Worm (Caenorhabditis elegans) whole organism, L1 larva: ENCODE results near the gene srh-135.

Experiments used
- C16A3.4 ChIP-seq: fragments of 150-350 bp; optimal IDR thresholded peaks from 2 replicates; lab custom pipeline; 2014; ENCODE audit warnings: missing biosample characterization, missing genetic modification characterization
- F16B12.6 ChIP-seq: fragments of 150-350 bp; optimal IDR thresholded peaks from 2 replicates; lab custom pipeline; 2014; ENCODE audit warnings: missing biosample characterization, missing genetic modification characterization
- aly-2 ChIP-seq: fragments of 150-350 bp; optimal IDR thresholded peaks from 2 replicates; lab custom pipeline; 2014; ENCODE audit warnings: missing biosample characterization, missing genetic modification characterization
- ama-1 ChIP-seq: fragments of 150-350 bp; optimal IDR thresholded peaks from 2 replicates; lab custom pipeline; 2014
- ceh-8 ChIP-seq: fragments of 200-800 bp; sonication (Bioruptor generic); optimal IDR thresholded peaks from 2 replicates; lab custom pipeline; 2018; ENCODE audit warnings: mild to moderate bottlenecking, missing genetic modification characterization, moderate library complexity, missing compliant biosample characterization
- ceh-82 ChIP-seq, 3 experiments: fragments of 150-350 bp in 1 of 3; sonication (generic microtip) in 2 of 3; optimal IDR thresholded peaks; 2 replicates each; lab custom pipeline; 2014 to 2017; ENCODE audit warnings: missing biosample characterization in 3 of 3, missing genetic modification characterization in 3 of 3
- ceh-88 ChIP-seq: fragments of 200-800 bp; sonication (Bioruptor generic); IDR thresholded peaks from 2 replicates; pipeline ENCODE4 v1.3.6; 2022; ENCODE audit warnings: missing genetic modification characterization, missing compliant biosample characterization
- ces-1 ChIP-seq: fragments of 150-350 bp; optimal IDR thresholded peaks from 2 replicates; lab custom pipeline; 2014; ENCODE audit warnings: missing biosample characterization, missing genetic modification reagents, missing genetic modification characterization
- dsc-1 ChIP-seq: sonication (generic microtip); optimal IDR thresholded peaks from 2 replicates; lab custom pipeline; 2016; ENCODE audit warnings: mild to moderate bottlenecking, missing genetic modification characterization, missing compliant biosample characterization
- efl-1 ChIP-seq, 4 experiments: fragments of 150-350 bp; optimal IDR thresholded peaks in 3 of 4; peaks in 1 of 4; 1 replicate in 1 of 4; 2 replicates in 3 of 4; lab custom pipeline; 2014; ENCODE audit warnings: missing biosample characterization in 2 of 4, missing genetic modification characterization in 2 of 4, missing genetic modification reagents in 2 of 4
- efl-3 ChIP-seq: fragments of 200-800 bp; sonication (Bioruptor generic); optimal IDR thresholded peaks from 2 replicates; lab custom pipeline; 2018; ENCODE audit warnings: mild to moderate bottlenecking, missing genetic modification characterization, missing compliant biosample characterization
- egl-27 ChIP-seq, 2 experiments: fragments of 150-350 bp in 1 of 2; sonication (generic microtip); optimal IDR thresholded peaks; 3 replicates each; lab custom pipeline; 2017 to 2018; ENCODE audit warnings: missing biosample characterization in 2 of 2, missing genetic modification characterization in 2 of 2, missing genetic modification reagents in 2 of 2
- elt-2 ChIP-seq: sonication (generic microtip); optimal IDR thresholded peaks from 2 replicates; lab custom pipeline; 2016; ENCODE audit warnings: missing genetic modification characterization, mild to moderate bottlenecking, inconsistent platforms, missing compliant biosample characterization, missing genetic modification reagents
- elt-3 ChIP-seq, 6 experiments: fragments of 150-350 bp in 1 of 6; sonication (generic microtip); optimal IDR thresholded peaks; 2 replicates each; lab custom pipeline; 2017 to 2018; ENCODE audit warnings: missing biosample characterization in 6 of 6, missing genetic modification characterization in 6 of 6, inconsistent platforms in 1 of 6
- ets-5 ChIP-seq: fragments of 200-800 bp; sonication (Bioruptor generic); IDR thresholded peaks from 2 replicates; pipeline ENCODE4 v1.3.6; 2022; ENCODE audit warnings: missing genetic modification characterization, missing compliant biosample characterization
- fkh-10 ChIP-seq: sonication (generic microtip); optimal IDR thresholded peaks from 2 replicates; lab custom pipeline; 2017; ENCODE audit warnings: missing biosample characterization, missing genetic modification reagents, missing genetic modification characterization
- fkh-8 ChIP-seq: sonication (generic microtip); optimal IDR thresholded peaks from 2 replicates; lab custom pipeline; 2016; ENCODE audit warnings: mild to moderate bottlenecking, missing genetic modification characterization, missing compliant biosample characterization
- fos-1 ChIP-seq: fragments of 150-350 bp; optimal IDR thresholded peaks from 2 replicates; lab custom pipeline; 2014; ENCODE audit warnings: missing biosample characterization, missing genetic modification characterization
- grh-1 ChIP-seq: fragments of 200-800 bp; sonication (Bioruptor generic); IDR thresholded peaks from 2 replicates; pipeline ENCODE4 v1.3.6; 2022; ENCODE audit warnings: missing genetic modification reagents, missing genetic modification characterization, missing compliant biosample characterization
- hlh-4 ChIP-seq: sonication (generic microtip); optimal IDR thresholded peaks from 2 replicates; lab custom pipeline; 2016; ENCODE audit warnings: mild to moderate bottlenecking, missing genetic modification characterization, missing compliant biosample characterization
- jun-1 ChIP-seq: fragments of 150-350 bp; optimal IDR thresholded peaks from 2 replicates; lab custom pipeline; 2014; ENCODE audit warnings: missing biosample characterization, missing genetic modification reagents, missing genetic modification characterization
- lin-13 ChIP-seq: fragments of 150-350 bp; optimal IDR thresholded peaks from 2 replicates; lab custom pipeline; 2014; ENCODE audit warnings: missing biosample characterization, missing genetic modification reagents, missing genetic modification characterization
- lin-14 ChIP-seq: fragments of 200-800 bp; sonication (Bioruptor generic); optimal IDR thresholded peaks from 2 replicates; lab custom pipeline; 2018; ENCODE audit warnings: mild to moderate bottlenecking, missing genetic modification characterization, moderate library complexity, missing compliant biosample characterization
- lin-15B ChIP-seq: fragments of 150-350 bp; sonication (generic microtip); optimal IDR thresholded peaks from 3 replicates; lab custom pipeline; 2014; ENCODE audit warnings: missing biosample characterization, missing genetic modification characterization
- lin-35 ChIP-seq, 2 experiments: fragments of 150-350 bp; optimal IDR thresholded peaks; 2 replicates each; lab custom pipeline; 2014; ENCODE audit warnings: missing biosample characterization in 2 of 2, missing genetic modification characterization in 2 of 2, missing genetic modification reagents in 2 of 2
- lin-39 ChIP-seq: fragments of 150-350 bp; optimal IDR thresholded peaks from 2 replicates; lab custom pipeline; 2014; ENCODE audit warnings: missing biosample characterization, missing genetic modification reagents, missing genetic modification characterization
- lsy-2 ChIP-seq, 2 experiments: fragments of 150-350 bp; optimal IDR thresholded peaks; 2 replicates each; lab custom pipeline; 2014; ENCODE audit warnings: missing biosample characterization in 2 of 2, missing genetic modification characterization in 2 of 2
- mab-9 ChIP-seq: fragments of 200-800 bp; sonication (Bioruptor generic); IDR thresholded peaks from 2 replicates; pipeline ENCODE4 v1.3.6; 2022; ENCODE audit warnings: missing genetic modification reagents, missing genetic modification characterization, missing compliant biosample characterization
- mdl-1 ChIP-seq, 2 experiments: fragments of 150-350 bp; optimal IDR thresholded peaks; 2 replicates each; lab custom pipeline; 2014 to 2017; ENCODE audit warnings: missing biosample characterization in 2 of 2, missing genetic modification characterization in 2 of 2, inconsistent platforms in 1 of 2
- mef-2 ChIP-seq: fragments of 150-350 bp; optimal IDR thresholded peaks from 2 replicates; lab custom pipeline; 2014; ENCODE audit warnings: missing biosample characterization, missing genetic modification characterization
- mep-1 ChIP-seq: fragments of 150-350 bp; optimal IDR thresholded peaks from 2 replicates; lab custom pipeline; 2014; ENCODE audit warnings: missing biosample characterization, missing genetic modification characterization
- nhr-19 ChIP-seq: fragments of 200-800 bp; sonication (Bioruptor generic); conservative IDR thresholded peaks from 2 replicates; pipeline ENCODE4 v1.3.6; 2022; ENCODE audit warnings: missing genetic modification characterization, missing compliant biosample characterization
- nhr-20 ChIP-seq: sonication (generic microtip); optimal IDR thresholded peaks from 2 replicates; lab custom pipeline; 2016; ENCODE audit warnings: mild to moderate bottlenecking, missing genetic modification characterization, missing compliant biosample characterization
- nhr-237 ChIP-seq: fragments of 150-350 bp; optimal IDR thresholded peaks from 2 replicates; lab custom pipeline; 2014; ENCODE audit warnings: missing biosample characterization, missing genetic modification characterization
- nhr-28 ChIP-seq: fragments of 150-350 bp; optimal IDR thresholded peaks from 2 replicates; lab custom pipeline; 2014; ENCODE audit warnings: missing biosample characterization, missing genetic modification characterization
- nhr-47 ChIP-seq: sonication (generic microtip); optimal IDR thresholded peaks from 2 replicates; lab custom pipeline; 2016; ENCODE audit warnings: mild to moderate bottlenecking, missing genetic modification characterization, moderate library complexity, missing compliant biosample characterization
- nhr-76 ChIP-seq: sonication (generic microtip); optimal IDR thresholded peaks from 2 replicates; lab custom pipeline; 2017; ENCODE audit warnings: missing biosample characterization, missing genetic modification characterization
- nhr-77 ChIP-seq: fragments of 150-350 bp; optimal IDR thresholded peaks from 2 replicates; lab custom pipeline; 2014; ENCODE audit warnings: missing biosample characterization, missing genetic modification characterization
- pag-3 ChIP-seq: sonication (generic microtip); optimal IDR thresholded peaks from 2 replicates; lab custom pipeline; 2017; ENCODE audit warnings: missing genetic modification characterization, mild to moderate bottlenecking, missing compliant biosample characterization, antibody characterized with exemption, borderline replicate concordance; ENCODE audit not compliant: insufficient read depth
- pax-3 ChIP-seq: fragments of 200-800 bp; sonication (Bioruptor generic); optimal IDR thresholded peaks from 2 replicates; lab custom pipeline; 2018; ENCODE audit warnings: mild to moderate bottlenecking, missing genetic modification characterization, moderate library complexity, missing compliant biosample characterization
- skn-1 ChIP-seq: fragments of 150-350 bp; optimal IDR thresholded peaks from 2 replicates; lab custom pipeline; 2014; ENCODE audit warnings: missing biosample characterization, missing genetic modification characterization
- snpc-4 ChIP-seq: fragments of 150-350 bp; optimal IDR thresholded peaks from 2 replicates; lab custom pipeline; 2014; ENCODE audit warnings: missing biosample characterization, missing genetic modification characterization
- snu-23 ChIP-seq: sonication (generic microtip); optimal IDR thresholded peaks from 2 replicates; lab custom pipeline; 2016; ENCODE audit warnings: missing genetic modification characterization, missing compliant biosample characterization
- swsn-7 ChIP-seq: sonication (generic microtip); optimal IDR thresholded peaks from 2 replicates; lab custom pipeline; 2016; ENCODE audit warnings: missing genetic modification characterization, missing compliant biosample characterization
- tbx-2 ChIP-seq: sonication (generic microtip); optimal IDR thresholded peaks from 2 replicates; lab custom pipeline; 2016; ENCODE audit warnings: missing genetic modification characterization, missing compliant biosample characterization
- tlp-1 ChIP-seq: fragments of 150-350 bp; optimal IDR thresholded peaks from 2 replicates; lab custom pipeline; 2014; ENCODE audit warnings: missing biosample characterization, missing genetic modification characterization
- unc-130 ChIP-seq: fragments of 150-350 bp; optimal IDR thresholded peaks from 2 replicates; lab custom pipeline; 2017; ENCODE audit warnings: missing biosample characterization, missing genetic modification characterization, inconsistent platforms
- unc-30 ChIP-seq: sonication (generic microtip); optimal IDR thresholded peaks from 2 replicates; lab custom pipeline; 2017; ENCODE audit warnings: missing biosample characterization, missing genetic modification characterization
- unc-62 ChIP-seq: fragments of 150-350 bp; optimal IDR thresholded peaks from 2 replicates; lab custom pipeline; 2014; ENCODE audit warnings: missing biosample characterization, missing genetic modification reagents, missing genetic modification characterization
- unc-86 ChIP-seq: sonication (generic microtip); optimal IDR thresholded peaks from 2 replicates; lab custom pipeline; 2016; ENCODE audit warnings: missing genetic modification characterization, missing compliant biosample characterization
- vab-15 ChIP-seq: sonication (generic microtip); optimal IDR thresholded peaks from 2 replicates; lab custom pipeline; 2017; ENCODE audit warnings: missing genotype, mild to moderate bottlenecking, missing genetic modification characterization, missing compliant biosample characterization
- xbp-1 ChIP-seq: sonication (generic microtip); optimal IDR thresholded peaks from 2 replicates; lab custom pipeline; 2016; ENCODE audit warnings: missing genetic modification characterization, missing compliant biosample characterization
- ztf-4 ChIP-seq: fragments of 150-350 bp; optimal IDR thresholded peaks from 2 replicates; lab custom pipeline; 2014; ENCODE audit warnings: missing biosample characterization, missing genetic modification characterization

srh-135 gene

ce11 chrII:10197091-10197675 is 29.7 kb downstream of the srh-135 start, which contains the start of gene R05H5.3 (continued):
- no peak for TF ChIP-seq unc-30 (tag; lab: Kevin White, UChicago)
- TF ChIP-seq ets-5 (GFP tag; lab: Robert Waterston, UW): no peak
- TF ChIP-seq ztf-4 (tag; lab: Kevin White, UChicago): no peak
- peak in 1 of 3 experiments; percentile 66 for TF ChIP-seq ceh-82 (tag; optimal IDR thresholded peaks at IDR 0.05; lab: Kevin White, UChicago)
- no peak for TF ChIP-seq nhr-47 (tag; lab: Kevin White, UChicago)
- peak in 1 of 6 experiments; percentile 43 for TF ChIP-seq elt-3 (tag; optimal IDR thresholded peaks at IDR 0.05; lab: Kevin White, UChicago)
- no peak for TF ChIP-seq vab-15 (tag; lab: Kevin White, UChicago)
- peak; percentile 75 for TF ChIP-seq lin-15B
- no peak for TF ChIP-seq fkh-8 (tag; lab: Kevin White, UChicago)
- no peak for TF ChIP-seq dsc-1 (tag; lab: Kevin White, UChicago)
- TF ChIP-seq snpc-4 (tag; lab: Kevin White, UChicago): no peak
- peak; percentile 75 for TF ChIP-seq fkh-10 (GFP tag; lab: Kevin White, UChicago)
- no peak for TF ChIP-seq ceh-8 (GFP tag; lab: Kevin White, UChicago)
- no peak for TF ChIP-seq nhr-28 (tag; lab: Kevin White, UChicago)
- no peak for TF ChIP-seq snu-23
- no peak for TF ChIP-seq mdl-1 (tag; optimal IDR thresholded peaks at IDR 0.05; lab: Kevin White, UChicago)
- TF ChIP-seq swsn-7 (tag; lab: Kevin White, UChicago): peak; percentile 20
- peak; percentile 44 to 86 for TF ChIP-seq lsy-2 (tag; optimal IDR thresholded peaks at IDR 0.05; lab: Kevin White, UChicago)
- TF ChIP-seq C16A3.4 (tag; lab: Kevin White, UChicago): peak; percentile 67
- TF ChIP-seq hlh-4 (tag; lab: Kevin White, UChicago): no peak
- no peak for TF ChIP-seq egl-27 (tag; optimal IDR thresholded peaks at IDR 0.05; lab: Kevin White, UChicago)
- peak; percentile 14 for TF ChIP-seq xbp-1 (tag; lab: Kevin White, UChicago)
- TF ChIP-seq mab-9 (GFP tag; lab: Robert Waterston, UW): no peak
- peak; percentile 42 for TF ChIP-seq nhr-20 (tag; lab: Kevin White, UChicago)
- TF ChIP-seq ces-1 (GFP tag; lab: Kevin White, UChicago): peak; percentile 32
- TF ChIP-seq unc-130: no peak
- no peak for TF ChIP-seq unc-62 (GFP tag; lab: Kevin White, UChicago)
- no peak for TF ChIP-seq ceh-88 (GFP tag; lab: Robert Waterston, UW)
- no peak for TF ChIP-seq unc-86 (tag; lab: Kevin White, UChicago)
- no peak for TF ChIP-seq efl-3 (GFP tag; lab: Kevin White, UChicago)
- peak; percentile 68 for TF ChIP-seq lin-14 (GFP tag; lab: Kevin White, UChicago)
- no peak for TF ChIP-seq nhr-76 (tag; lab: Kevin White, UChicago)
- no peak for TF ChIP-seq mep-1 (tag; lab: Kevin White, UChicago)
- no peak for TF ChIP-seq fos-1 (tag; lab: Kevin White, UChicago)
- TF ChIP-seq nhr-77 (tag; lab: Kevin White, UChicago): peak; percentile 46
- no peak for TF ChIP-seq pag-3
- peak; percentile 77 to 92 for TF ChIP-seq lin-35 (GFP tag; optimal IDR thresholded peaks at IDR 0.05; lab: Kevin White, UChicago)
- TF ChIP-seq tbx-2 (tag; lab: Kevin White, UChicago): peak; percentile 26
- no peak for TF ChIP-seq grh-1
- TF ChIP-seq ama-1: no peak
- TF ChIP-seq nhr-19 (GFP tag; lab: Robert Waterston, UW): no peak
- no peak for TF ChIP-seq tlp-1 (tag; lab: Kevin White, UChicago)
- no peak for TF ChIP-seq jun-1 (tag; lab: Kevin White, UChicago)
- no peak for TF ChIP-seq F16B12.6 (tag; lab: Kevin White, UChicago)
- peak; percentile 67 for TF ChIP-seq skn-1
- TF ChIP-seq lin-39 (tag; lab: Kevin White, UChicago): no peak
- peak; percentile 83 to 94 for TF ChIP-seq efl-1 (optimal IDR thresholded peaks at IDR 0.05; lab: Kevin White, UChicago)
- TF ChIP-seq efl-1 (GFP tag; optimal IDR thresholded peaks at IDR 0.05 in 1 of 2; lab: Kevin White, UChicago): peak; percentile 80 to 97
- TF ChIP-seq aly-2 (tag; lab: Kevin White, UChicago): no peak
- TF ChIP-seq pax-3 (tag; lab: Kevin White, UChicago): no peak
- TF ChIP-seq mef-2: no peak
- no peak for TF ChIP-seq elt-2 (tag; lab: Kevin White, UChicago)
- TF ChIP-seq lin-13: peak; percentile 41
- no peak for TF ChIP-seq nhr-237
